Worm (Caenorhabditis elegans) whole organism, L1 larva: ENCODE measurements around the gene F38E9.6.

Source experiments
- ama-1 ChIP-seq: fragments of 150-350 bp; optimal IDR thresholded peaks from 2 replicates; lab custom pipeline; 2014
- ceh-8 ChIP-seq: fragments of 200-800 bp; sonication (Bioruptor generic); optimal IDR thresholded peaks from 2 replicates; lab custom pipeline; 2018; ENCODE audit warnings: mild to moderate bottlenecking, missing genetic modification characterization, moderate library complexity, missing compliant biosample characterization
- egl-27 ChIP-seq, 2 experiments: fragments of 150-350 bp in 1 of 2; sonication (generic microtip); optimal IDR thresholded peaks; 3 replicates each; lab custom pipeline; 2017 to 2018; ENCODE audit warnings: missing biosample characterization in 2 of 2, missing genetic modification characterization in 2 of 2, missing genetic modification reagents in 2 of 2
- ets-5 ChIP-seq: fragments of 200-800 bp; sonication (Bioruptor generic); IDR thresholded peaks from 2 replicates; pipeline ENCODE4 v1.3.6; 2022; ENCODE audit warnings: missing genetic modification characterization, missing compliant biosample characterization
- fkh-4 ChIP-seq: sonication (generic microtip); optimal IDR thresholded peaks from 2 replicates; lab custom pipeline; 2016; ENCODE audit warnings: missing compliant biosample characterization, missing genetic modification characterization, borderline replicate concordance
- lin-35 ChIP-seq, 2 experiments: fragments of 150-350 bp; optimal IDR thresholded peaks; 2 replicates each; lab custom pipeline; 2014; ENCODE audit warnings: missing biosample characterization in 2 of 2, missing genetic modification characterization in 2 of 2, missing genetic modification reagents in 2 of 2
- mdl-1 ChIP-seq, 2 experiments: fragments of 150-350 bp; optimal IDR thresholded peaks; 2 replicates each; lab custom pipeline; 2014 to 2017; ENCODE audit warnings: missing biosample characterization in 2 of 2, missing genetic modification characterization in 2 of 2, inconsistent platforms in 1 of 2
- nhr-85 ChIP-seq: sonication (generic microtip); peaks from one replicate; lab custom pipeline; 2016; ENCODE audit warnings: missing genetic modification characterization, inconsistent platforms, missing compliant biosample characterization
- unc-86 ChIP-seq: sonication (generic microtip); optimal IDR thresholded peaks from 2 replicates; lab custom pipeline; 2016; ENCODE audit warnings: missing genetic modification characterization, missing compliant biosample characterization

DNA sequence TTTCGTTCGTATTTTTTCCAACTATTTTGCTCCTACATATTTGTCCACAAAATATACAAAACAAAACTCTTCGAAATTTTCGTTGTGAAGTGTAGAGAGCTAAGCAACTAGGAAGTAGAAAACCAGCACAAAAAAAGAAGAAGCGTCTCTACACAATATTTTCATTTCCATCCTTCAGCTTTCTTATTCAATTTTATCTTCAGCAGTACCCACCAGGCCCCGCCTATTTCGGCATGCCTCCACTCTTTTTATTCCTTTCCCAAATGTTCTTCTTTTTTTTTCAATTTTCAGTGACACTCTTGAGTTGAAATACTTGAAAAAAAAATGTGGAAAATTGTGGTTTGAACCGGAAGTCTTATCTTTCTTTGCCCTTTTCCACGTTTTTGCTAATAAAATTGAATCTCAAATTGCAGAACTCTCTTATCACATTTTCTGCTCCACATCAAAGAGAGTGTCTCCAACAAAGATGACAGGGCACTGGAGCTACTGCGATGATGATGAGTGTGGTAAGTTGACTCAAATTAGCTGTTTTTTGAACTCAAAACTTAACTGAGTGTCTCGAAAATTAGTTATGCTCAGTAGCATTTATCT lies 54.9 kb downstream of the F38E9.6 start, which contains the start of gene cah-3:
- TF ChIP-seq ets-5: no peak
- no peak for TF ChIP-seq fkh-4 (tag; lab: Kevin White, UChicago)
- TF ChIP-seq lin-35 (GFP tag; optimal IDR thresholded peaks at IDR 0.05; lab: Kevin White, UChicago): no peak
- TF ChIP-seq ama-1 (lab: Kevin White, UChicago): no peak
- TF ChIP-seq egl-27 (tag; optimal IDR thresholded peaks at IDR 0.05; lab: Kevin White, UChicago): no peak
- TF ChIP-seq ceh-8: no peak
- no peak for TF ChIP-seq nhr-85 (tag; lab: Kevin White, UChicago)
- TF ChIP-seq mdl-1 (tag; optimal IDR thresholded peaks at IDR 0.05; lab: Kevin White, UChicago): no peak
- no peak for TF ChIP-seq unc-86 (tag; lab: Kevin White, UChicago)
